Fruit fly (Drosophila melanogaster) whole organism, prepupa: ENCODE measurements around the gene S6k.

ENCODE experiments used
- CG6276 ChIP-seq: fragments of 200-800 bp; sonication (Bioruptor generic); optimal IDR thresholded peaks from 2 replicates; lab custom pipeline; 2017; ENCODE audit warnings: missing biosample characterization, mild to moderate bottlenecking, missing genetic modification characterization
- CG6808 ChIP-seq: fragments of 200-800 bp; sonication (Bioruptor generic); optimal IDR thresholded peaks from 3 replicates; lab custom pipeline; 2017; ENCODE audit warnings: missing biosample characterization, missing genetic modification characterization, mild to moderate bottlenecking, moderate library complexity, missing genetic modification reagents
- Eip75B ChIP-seq: fragments of 200-800 bp; sonication (Bioruptor generic); optimal IDR thresholded peaks from 3 replicates; lab custom pipeline; 2016; ENCODE audit warnings: missing biosample characterization, missing genetic modification characterization
- Eip78C ChIP-seq: fragments of 200-800 bp; sonication (Bioruptor generic); peaks from one replicate; lab custom pipeline; 2016; ENCODE audit warnings: missing biosample characterization, missing genetic modification characterization
- Sox14 ChIP-seq: fragments of 200-800 bp; sonication (Bioruptor generic); optimal IDR thresholded peaks from 3 replicates; lab custom pipeline; 2016; ENCODE audit warnings: missing biosample characterization, missing genetic modification characterization
- dsx ChIP-seq: fragments of 200-800 bp; optimal IDR thresholded peaks from 3 replicates; lab custom pipeline; 2019; ENCODE audit warnings: missing biosample characterization, mild to moderate bottlenecking, missing genetic modification characterization, moderate library complexity; ENCODE audit not compliant: poor library complexity, severe bottlenecking
- svp ChIP-seq: fragments of 200-800 bp; sonication (Bioruptor generic); peaks from one replicate; lab custom pipeline; 2016; ENCODE audit warnings: missing biosample characterization, missing genetic modification characterization

Gene S6k

DNA sequence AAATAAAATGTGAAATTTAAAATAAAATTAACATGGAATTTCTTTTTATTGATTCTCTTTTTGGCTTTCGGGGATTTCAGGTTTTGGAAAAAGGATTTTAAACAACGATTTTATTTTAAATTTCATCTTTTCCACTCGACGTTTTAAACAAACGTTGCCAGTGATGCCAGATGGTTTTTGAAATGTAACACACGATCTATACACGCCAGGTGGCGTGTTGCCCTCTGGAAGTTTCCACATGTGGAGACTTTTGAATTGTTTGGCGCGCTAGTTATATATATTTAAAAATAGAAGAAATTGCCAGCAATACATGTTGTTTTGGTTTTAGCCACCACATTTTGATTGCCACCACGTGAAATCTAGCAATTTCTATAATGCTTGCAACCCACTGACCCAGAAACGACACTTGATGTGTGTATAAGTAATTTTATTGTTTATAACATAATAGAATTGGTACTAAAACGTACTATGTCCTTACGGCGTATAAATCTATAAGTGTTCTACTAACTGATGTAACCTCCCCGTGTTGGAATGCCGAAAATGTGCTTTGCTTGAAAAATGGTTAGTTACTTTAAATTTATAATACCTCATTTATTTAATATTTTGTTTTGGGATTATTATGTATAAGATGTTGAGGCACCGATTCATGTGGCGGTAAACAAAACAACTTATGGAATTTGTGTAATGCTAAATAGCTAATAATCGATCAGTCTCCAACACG, 61.0 kb downstream of the S6k start:
- TF ChIP-seq svp (GFP tag; lab: Kevin White, UChicago) (peak; percentile 55), Eip75B (GFP tag; lab: Kevin White, UChicago) (no peak), CG6808 (GFP tag; lab: Kevin White, UChicago) (peak; percentile 35), Eip78C (GFP tag; lab: Kevin White, UChicago) (peak; percentile 4), Sox14 (GFP tag; lab: Kevin White, UChicago) (peak; percentile 0), dsx (GFP tag; lab: Kevin White, UChicago) (peak; percentile 35), CG6276 (GFP tag; lab: Kevin White, UChicago) (no peak)
